Fruit fly (Drosophila melanogaster): Measurements from ENCODE around the gene Zcchc7.

dm6 chr3L:16855287-16855686 lies 10.1 kb downstream of the Zcchc7 start:
- no peak for TF ChIP-seq CG4360 (GFP tag; IDR thresholded peaks at IDR 0.05)
- TF ChIP-seq org-1 (GFP tag; optimal IDR thresholded peaks at IDR 0.05) = no peak
- no peak for TF ChIP-seq CG13894 (tag; optimal IDR thresholded peaks at IDR 0.05)
- TF ChIP-seq CG17361 (GFP tag; IDR thresholded peaks at IDR 0.05) = no peak

Measured in whole organism, embryonic.